Worm (Caenorhabditis elegans) whole organism, L3 larva: ENCODE measurements around the gene C02H6.3.

Experiments used
- egl-27 ChIP-seq: sonication (generic microtip); optimal IDR thresholded peaks from 4 replicates; lab custom pipeline; 2017; ENCODE audit warnings: missing biosample characterization, missing genetic modification reagents, missing genetic modification characterization
- elt-2 ChIP-seq: sonication (generic microtip); optimal IDR thresholded peaks from 2 replicates; lab custom pipeline; 2016; ENCODE audit warnings: missing genetic modification reagents, mild to moderate bottlenecking, missing genetic modification characterization, missing compliant biosample characterization
- elt-3 ChIP-seq, 3 experiments: fragments of 150-350 bp in 1 of 3; sonication (generic microtip) in 2 of 3; optimal IDR thresholded peaks; 2 replicates in 2 of 3; 4 replicates in 1 of 3; lab custom pipeline; 2014 to 2017; ENCODE audit warnings: missing biosample characterization in 3 of 3, missing genetic modification characterization in 3 of 3
- jun-1 ChIP-seq: fragments of 150-350 bp; optimal IDR thresholded peaks from 2 replicates; lab custom pipeline; 2014; ENCODE audit warnings: missing biosample characterization, missing genetic modification reagents, missing genetic modification characterization
- nhr-23 ChIP-seq: fragments of 150-350 bp; optimal IDR thresholded peaks from 2 replicates; lab custom pipeline; 2014; ENCODE audit warnings: missing biosample characterization, missing genetic modification reagents, missing genetic modification characterization
- nhr-237 ChIP-seq: fragments of 150-350 bp; optimal IDR thresholded peaks from 2 replicates; lab custom pipeline; 2014; ENCODE audit warnings: missing biosample characterization, missing genetic modification characterization
- nhr-76 ChIP-seq: fragments of 150-350 bp; sonication (generic microtip); optimal IDR thresholded peaks from 5 replicates; lab custom pipeline; 2014; ENCODE audit warnings: missing biosample characterization, missing genetic modification characterization
- pha-4 ChIP-seq: fragments of 150-350 bp; optimal IDR thresholded peaks from 2 replicates; lab custom pipeline; 2014; ENCODE audit warnings: missing biosample characterization, missing genetic modification reagents, missing genetic modification characterization
- unc-62 ChIP-seq: fragments of 150-350 bp; sonication (generic microtip); optimal IDR thresholded peaks from 4 replicates; lab custom pipeline; 2014; ENCODE audit warnings: missing biosample characterization, missing genetic modification reagents, missing genetic modification characterization
- ztf-11 ChIP-seq: fragments of 150-350 bp; optimal IDR thresholded peaks from 2 replicates; lab custom pipeline; 2014; ENCODE audit warnings: missing biosample characterization, missing genetic modification characterization

DNA sequence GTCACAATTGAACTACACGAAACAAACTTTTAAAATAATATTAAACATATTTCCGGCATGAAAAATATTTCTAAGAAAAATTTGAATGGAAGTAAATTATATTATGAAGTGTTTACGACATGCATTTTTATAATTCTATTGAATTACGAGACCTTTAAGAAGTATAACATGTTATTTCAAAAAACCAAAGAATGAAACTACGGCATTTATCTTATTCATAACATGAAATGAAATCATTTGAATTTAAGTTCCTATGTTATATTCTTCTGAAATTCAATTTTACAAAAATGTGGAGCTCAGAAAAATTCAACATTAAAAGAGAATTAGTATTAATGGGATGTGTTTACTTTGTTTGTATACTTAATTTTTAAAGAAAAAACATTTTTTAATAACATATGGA is 43.4 kb upstream of the C02H6.3 start, which contains the start of gene srw-71:
- no peak for TF ChIP-seq nhr-23 (tag; lab: Kevin White, UChicago)
- TF ChIP-seq elt-2 (tag; lab: Kevin White, UChicago): no peak
- no peak for TF ChIP-seq pha-4 (tag; lab: Kevin White, UChicago)
- no peak for TF ChIP-seq egl-27
- TF ChIP-seq nhr-237 (tag; lab: Kevin White, UChicago): no peak
- no peak for TF ChIP-seq elt-3 (tag; optimal IDR thresholded peaks at IDR 0.05; lab: Kevin White, UChicago)
- no peak for TF ChIP-seq nhr-76 (tag; lab: Kevin White, UChicago)
- no peak for TF ChIP-seq jun-1 (tag; lab: Kevin White, UChicago)
- no peak for TF ChIP-seq unc-62
- TF ChIP-seq ztf-11 (tag; lab: Kevin White, UChicago): no peak
